Worm (Caenorhabditis elegans) whole organism, mixed stage, embryonic: Measurements from ENCODE around the gene atf-2.

Experiments
- elt-1 ChIP-seq: sonication (generic microtip); optimal IDR thresholded peaks from 2 replicates; lab custom pipeline; 2017; ENCODE audit warnings: missing genetic modification characterization, mild to moderate bottlenecking, missing compliant biosample characterization, antibody characterized with exemption, moderate library complexity, borderline replicate concordance; ENCODE audit not compliant: insufficient read depth
- elt-3 ChIP-seq: fragments of 150-350 bp; optimal IDR thresholded peaks from 2 replicates; lab custom pipeline; 2014; ENCODE audit warnings: missing biosample characterization, missing genetic modification characterization
- lsy-2 ChIP-seq: fragments of 150-350 bp; optimal IDR thresholded peaks from 2 replicates; lab custom pipeline; 2014; ENCODE audit warnings: missing biosample characterization, missing genetic modification characterization
- mep-1 ChIP-seq: fragments of 150-350 bp; optimal IDR thresholded peaks from 2 replicates; lab custom pipeline; 2017; ENCODE audit warnings: missing biosample characterization, missing genetic modification reagents, missing genetic modification characterization, inconsistent platforms
- mls-2 ChIP-seq: sonication (generic microtip); optimal IDR thresholded peaks from 2 replicates; lab custom pipeline; 2016; ENCODE audit warnings: mild to moderate bottlenecking, missing genetic modification characterization, moderate library complexity, missing compliant biosample characterization
- nhr-28 ChIP-seq: fragments of 150-350 bp; optimal IDR thresholded peaks from 2 replicates; lab custom pipeline; 2014; ENCODE audit warnings: missing biosample characterization, missing genetic modification characterization
- snpc-4 ChIP-seq: fragments of 150-350 bp; optimal IDR thresholded peaks from 2 replicates; lab custom pipeline; 2014; ENCODE audit warnings: missing biosample characterization, missing genetic modification characterization
- sptf-1 ChIP-seq: sonication (generic microtip); optimal IDR thresholded peaks from 2 replicates; lab custom pipeline; 2017; ENCODE audit warnings: mild to moderate bottlenecking, missing genetic modification characterization, moderate library complexity, missing compliant biosample characterization
- unc-39 ChIP-seq: fragments of 150-350 bp; optimal IDR thresholded peaks from 2 replicates; lab custom pipeline; 2014; ENCODE audit warnings: missing biosample characterization, missing genetic modification characterization
- unc-62 ChIP-seq: fragments of 150-350 bp; optimal IDR thresholded peaks from 2 replicates; lab custom pipeline; 2014; ENCODE audit warnings: missing biosample characterization, missing genetic modification reagents, missing genetic modification characterization
- zip-8 ChIP-seq: fragments of 150-350 bp; optimal IDR thresholded peaks from 2 replicates; lab custom pipeline; 2014; ENCODE audit warnings: missing biosample characterization, missing genetic modification characterization
- ztf-11 ChIP-seq: fragments of 150-350 bp; optimal IDR thresholded peaks from 2 replicates; lab custom pipeline; 2014; ENCODE audit warnings: missing biosample characterization, missing genetic modification characterization

DNA sequence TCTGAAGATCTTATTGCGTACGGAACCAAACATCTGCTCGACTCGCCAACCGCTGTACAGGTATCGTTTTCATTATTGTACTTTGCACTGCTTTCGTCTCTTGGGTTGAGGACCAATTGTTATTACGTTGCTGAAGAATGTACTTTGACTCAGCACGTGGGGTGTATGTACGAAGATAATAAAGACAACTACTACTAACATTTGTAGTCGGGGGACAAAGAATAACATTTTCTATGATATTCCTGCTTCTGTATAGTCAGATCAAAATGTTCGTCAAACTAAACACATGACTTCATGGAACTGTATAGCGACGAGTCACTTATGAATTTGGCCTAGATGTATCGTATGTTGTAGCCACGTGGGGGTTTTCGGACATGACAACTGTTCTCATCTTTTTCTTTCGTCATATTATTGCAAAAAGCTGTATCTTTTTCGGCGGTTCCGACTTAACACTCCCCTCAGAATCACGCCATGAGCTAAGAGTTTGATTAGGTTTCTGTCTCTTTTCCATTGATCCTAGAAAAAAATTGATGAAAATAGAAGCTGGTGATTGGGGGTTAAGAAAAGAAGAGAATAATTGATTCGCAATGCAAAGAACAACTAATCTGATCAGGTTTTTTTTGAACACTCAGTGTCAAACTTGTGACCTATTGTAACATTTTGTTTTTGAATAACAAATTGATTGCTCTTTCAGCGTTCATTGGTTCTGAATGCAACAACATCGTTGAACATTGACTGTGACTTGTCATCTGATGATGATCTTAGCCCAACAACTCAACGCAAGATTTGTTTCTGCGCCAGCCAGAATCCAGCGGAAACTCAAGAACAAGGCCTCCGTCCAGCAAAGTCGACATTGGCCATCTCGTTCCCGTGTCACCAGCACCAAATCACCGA, 7.0 kb upstream of the atf-2 start:
- TF ChIP-seq sptf-1 (tag; lab: Kevin White, UChicago) (no peak), elt-1 (tag; lab: Kevin White, UChicago) (no peak), zip-8 (tag; lab: Kevin White, UChicago) (no peak), unc-62 (GFP tag; lab: Kevin White, UChicago) (no peak), mls-2 (tag; lab: Kevin White, UChicago) (no peak), mep-1 (tag; lab: Kevin White, UChicago) (no peak), unc-39 (tag; lab: Kevin White, UChicago) (no peak), lsy-2 (tag; lab: Kevin White, UChicago) (no peak), snpc-4 (tag; lab: Kevin White, UChicago) (no peak), elt-3 (tag; lab: Kevin White, UChicago) (no peak), ztf-11 (no peak), nhr-28 (tag; lab: Kevin White, UChicago) (no peak)
